Worm (Caenorhabditis elegans): ENCODE data around the gene col-150.

Gene col-150

ce11 chrV:10246443-10246885, 48.0 kb downstream of the col-150 start (continued):
- no peak for TF ChIP-seq nhr-76 (tag; optimal IDR thresholded peaks at IDR 0.05)
- TF ChIP-seq dmd-6 (GFP tag; IDR thresholded peaks at IDR 0.05), result peak; percentile 33; the same call in 1 of the 2 replicates
- TF ChIP-seq dmd-8 (GFP tag; IDR thresholded peaks at IDR 0.05), result no peak
- peak in 1 of 2 experiments; percentile 19 for TF ChIP-seq hif-1 (tag; optimal IDR thresholded peaks at IDR 0.05)
- no peak for TF ChIP-seq mxl-2 (GFP tag; conservative IDR thresholded peaks at IDR 0.05)
- no peak for TF ChIP-seq F37D6.2 (tag; optimal IDR thresholded peaks at IDR 0.05)
- TF ChIP-seq mxl-3 (GFP tag; optimal IDR thresholded peaks at IDR 0.05), result peak; percentile 20
- no peak for TF ChIP-seq nhr-77 (tag; optimal IDR thresholded peaks at IDR 0.05)
- no peak; the same call in 1 of the 2 replicates for TF ChIP-seq hmg-1.1 (GFP tag; IDR thresholded peaks at IDR 0.05)
- TF ChIP-seq nhr-11 (tag; optimal IDR thresholded peaks at IDR 0.05), result peak; percentile 78
- no peak for TF ChIP-seq lim-7 (GFP tag; IDR thresholded peaks at IDR 0.05)
- no peak for TF ChIP-seq T20F7.1 (GFP tag; optimal IDR thresholded peaks at IDR 0.05)
- peak; percentile 96 for TF ChIP-seq aha-1 (tag)
- no peak for TF ChIP-seq pha-4 (GFP tag; IDR thresholded peaks at IDR 0.05)
- TF ChIP-seq pha-4 (tag; optimal IDR thresholded peaks at IDR 0.05), result no peak
- TF ChIP-seq hlh-11 (tag; optimal IDR thresholded peaks at IDR 0.05), result peak; percentile 40
- no peak for TF ChIP-seq snpc-1.2 (GFP tag; IDR thresholded peaks at IDR 0.05)
- peak; percentile 88 for TF ChIP-seq hlh-30 (tag; optimal IDR thresholded peaks at IDR 0.05; ENCODE audit: insufficient read depth)
- TF ChIP-seq pqm-1 (tag; optimal IDR thresholded peaks at IDR 0.05), result no peak
- no peak for TF ChIP-seq saeg-2 (GFP tag; IDR thresholded peaks at IDR 0.05)
- TF ChIP-seq Y5F2A.4 (GFP tag; optimal IDR thresholded peaks at IDR 0.05), result no peak
- TF ChIP-seq egl-43 (GFP tag; IDR thresholded peaks at IDR 0.05), result no peak
- peak in 1 of 2 experiments; percentile 95 for TF ChIP-seq unc-62 (GFP tag; optimal IDR thresholded peaks at IDR 0.05 in 1 of 2)
- TF ChIP-seq unc-62 (tag; optimal IDR thresholded peaks at IDR 0.05), result no peak
- no peak for TF ChIP-seq jun-1 (tag; optimal IDR thresholded peaks at IDR 0.05)
- no peak for TF ChIP-seq cey-2 (tag; optimal IDR thresholded peaks at IDR 0.05; ENCODE audit: borderline replicate concordance, insufficient read depth)
- no peak for TF ChIP-seq D1046.2 (GFP tag; IDR thresholded peaks at IDR 0.05)
- TF ChIP-seq zag-1 (tag; optimal IDR thresholded peaks at IDR 0.05), result no peak
- TF ChIP-seq unc-39 (tag; optimal IDR thresholded peaks at IDR 0.05), result no peak
- TF ChIP-seq T26A8.4 (GFP tag; IDR thresholded peaks at IDR 0.05), result no peak
- TF ChIP-seq sdz-12 (GFP tag; optimal IDR thresholded peaks at IDR 0.05), result no peak
- TF ChIP-seq lin-1 (GFP tag; IDR thresholded peaks at IDR 0.05), result no peak
- peak; percentile 53 for TF ChIP-seq rbr-2 (tag; optimal IDR thresholded peaks at IDR 0.05)
- TF ChIP-seq fkh-10 (GFP tag; optimal IDR thresholded peaks at IDR 0.05), result peak; percentile 87
- TF ChIP-seq nhr-10 (tag; optimal IDR thresholded peaks at IDR 0.05), result no peak
- TF ChIP-seq ceh-62 (tag; optimal IDR thresholded peaks at IDR 0.05), result no peak
- no peak for TF ChIP-seq attf-4 (tag; optimal IDR thresholded peaks at IDR 0.05)
- TF ChIP-seq nhr-6 (tag; optimal IDR thresholded peaks at IDR 0.05), result no peak
- peak; percentile 28 to 47 for TF ChIP-seq lsy-2 (tag; optimal IDR thresholded peaks at IDR 0.05)
- TF ChIP-seq zfp-2 (tag; optimal IDR thresholded peaks at IDR 0.05), result no peak
- TF ChIP-seq lin-15B (tag; optimal IDR thresholded peaks at IDR 0.05), result no peak
- peak; percentile 57 for TF ChIP-seq mep-1 (tag; optimal IDR thresholded peaks at IDR 0.05)
- TF ChIP-seq ZK546.5 (tag; optimal IDR thresholded peaks at IDR 0.05), result no peak
- no peak for TF ChIP-seq duxl-1 (tag; optimal IDR thresholded peaks at IDR 0.05; ENCODE audit: poor library complexity)
- TF ChIP-seq F49E8.2 (tag; optimal IDR thresholded peaks at IDR 0.05; ENCODE audit: borderline replicate concordance), result no peak
- TF ChIP-seq R02D3.7 (tag; optimal IDR thresholded peaks at IDR 0.05), result no peak
- TF ChIP-seq F26F4.8 (GFP tag; conservative IDR thresholded peaks at IDR 0.05), result no peak
- TF ChIP-seq nhr-48 (tag; optimal IDR thresholded peaks at IDR 0.05), result no peak
- TF ChIP-seq dpl-1 (GFP tag; optimal IDR thresholded peaks at IDR 0.05), result peak; percentile 17
- TF ChIP-seq arid-1 (GFP tag; conservative IDR thresholded peaks at IDR 0.05), result no peak
- peak in 1 of 2 experiments; percentile 52 for TF ChIP-seq daf-16 (GFP tag; optimal IDR thresholded peaks at IDR 0.05)
- TF ChIP-seq daf-16 (tag; optimal IDR thresholded peaks at IDR 0.05), result peak; percentile 82
- TF ChIP-seq lin-29 (GFP tag; IDR thresholded peaks at IDR 0.05), result no peak

All from whole organism, L4 larva.